Worm (Caenorhabditis elegans) whole organism, L4 larva: ENCODE measurements around the gene grl-7.

Experiments used
- daf-12 ChIP-seq: fragments of 150-350 bp; optimal IDR thresholded peaks from 2 replicates; lab custom pipeline; 2014; ENCODE audit warnings: missing biosample characterization, missing genetic modification reagents, missing genetic modification characterization
- pqm-1 ChIP-seq: sonication (generic microtip); optimal IDR thresholded peaks from 2 replicates; lab custom pipeline; 2017; ENCODE audit warnings: missing biosample characterization, missing genetic modification characterization

DNA sequence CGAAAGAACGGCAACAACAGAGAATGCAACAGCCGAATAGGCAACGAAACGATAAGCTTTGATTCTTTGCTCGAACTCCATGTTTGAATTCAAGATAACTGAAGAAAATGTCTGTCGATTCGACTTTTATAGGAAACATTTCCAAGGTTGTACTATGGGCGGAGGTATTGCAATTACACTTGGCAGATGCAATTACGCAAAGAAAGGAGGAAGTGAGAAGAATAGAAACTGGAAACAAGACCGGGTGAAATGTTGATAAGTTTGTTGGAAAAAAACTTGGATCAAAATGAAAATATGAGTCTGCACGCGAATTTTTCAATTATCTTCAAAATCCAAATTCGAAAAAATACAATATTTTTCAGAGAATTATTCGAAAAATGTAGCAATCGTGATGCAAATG lies 43.0 kb upstream of the grl-7 start, which contains the start of gene col-155:
- no peak for TF ChIP-seq daf-12 (tag; lab: Kevin White, UChicago)
- TF ChIP-seq pqm-1: no peak
